Fruit fly (Drosophila melanogaster): Measurements from ENCODE around the gene RasGAP1.

The RasGAP1 gene

dm6 chr3L:9855784-9856426 lies 820 bp upstream of the RasGAP1 start (continued):
- no peak for TF ChIP-seq lov (optimal IDR thresholded peaks at IDR 0.05)
- TF ChIP-seq lov (GFP tag; IDR thresholded peaks at IDR 0.05): peak; percentile 98
- TF ChIP-seq E2f1 (GFP tag; IDR thresholded peaks at IDR 0.05): peak; percentile 95
- no peak for TF ChIP-seq Tbp (GFP tag; optimal IDR thresholded peaks at IDR 0.05)
- TF ChIP-seq NfI (GFP tag; optimal IDR thresholded peaks at IDR 0.05): peak; percentile 89
- TF ChIP-seq Adf1 (GFP tag; IDR thresholded peaks at IDR 0.05): peak; percentile 62
- peak; percentile 97 for TF ChIP-seq CG30403 (GFP tag; optimal IDR thresholded peaks at IDR 0.05)
- TF ChIP-seq GATAe (GFP tag; conservative IDR thresholded peaks at IDR 0.05): peak; percentile 78
- TF ChIP-seq Hr78 (GFP tag; optimal IDR thresholded peaks at IDR 0.05): peak in 1 of 2 experiments; percentile 93
- no peak for TF ChIP-seq pita (GFP tag; optimal IDR thresholded peaks at IDR 0.05)
- peak; percentile 78 for TF ChIP-seq CG7745 (tag; optimal IDR thresholded peaks at IDR 0.05)
- peak; percentile 93 for TF ChIP-seq CG3847 (GFP tag; IDR thresholded peaks at IDR 0.05)
- peak; percentile 97 for TF ChIP-seq CG7786 (GFP tag; optimal IDR thresholded peaks at IDR 0.05)
- peak; percentile 96 for TF ChIP-seq Xbp1 (GFP tag; optimal IDR thresholded peaks at IDR 0.05)
- TF ChIP-seq abd-A (tag; optimal IDR thresholded peaks at IDR 0.05): peak; percentile 58
- peak; percentile 88 for TF ChIP-seq Hmr (GFP tag; optimal IDR thresholded peaks at IDR 0.05)
- no peak for TF ChIP-seq pan (optimal IDR thresholded peaks at IDR 0.05)
- TF ChIP-seq pan (GFP tag; optimal IDR thresholded peaks at IDR 0.05 in 1 of 2, IDR thresholded peaks at IDR 0.05 in 1 of 2): peak in 1 of 2 experiments; percentile 96
- TF ChIP-seq Trl (optimal IDR thresholded peaks at IDR 0.05): no peak
- peak; percentile 98 for TF ChIP-seq Trl (GFP tag; optimal IDR thresholded peaks at IDR 0.05)
- TF ChIP-seq CG10431 (GFP tag; optimal IDR thresholded peaks at IDR 0.05): peak; percentile 90
- peak; percentile 96 for TF ChIP-seq CG18599 (GFP tag; optimal IDR thresholded peaks at IDR 0.05)
- peak; percentile 98 for TF ChIP-seq sim (GFP tag; IDR thresholded peaks at IDR 0.05)
- TF ChIP-seq CG18476 (GFP tag; optimal IDR thresholded peaks at IDR 0.05): peak; percentile 97
- TF ChIP-seq ab (GFP tag; optimal IDR thresholded peaks at IDR 0.05): peak; percentile 94
- peak; percentile 85 for TF ChIP-seq CG15073 (GFP tag; optimal IDR thresholded peaks at IDR 0.05)
- TF ChIP-seq MESR4 (GFP tag; optimal IDR thresholded peaks at IDR 0.05): peak; percentile 57
- peak; percentile 93 for TF ChIP-seq sqz (GFP tag; optimal IDR thresholded peaks at IDR 0.05)
- TF ChIP-seq Dp (GFP tag; optimal IDR thresholded peaks at IDR 0.05): no peak
- TF ChIP-seq CG8290 (GFP tag; optimal IDR thresholded peaks at IDR 0.05): peak; percentile 96
- TF ChIP-seq CG8290 (tag; optimal IDR thresholded peaks at IDR 0.05): peak; percentile 90 to 97
- peak; percentile 98 for TF ChIP-seq Max (GFP tag; optimal IDR thresholded peaks at IDR 0.05)
- TF ChIP-seq repo (GFP tag; optimal IDR thresholded peaks at IDR 0.05): peak; percentile 97
- TF ChIP-seq pho (GFP tag; optimal IDR thresholded peaks at IDR 0.05): peak; percentile 92
- TF ChIP-seq bsh (GFP tag; optimal IDR thresholded peaks at IDR 0.05): peak; percentile 78 to 98
- peak; percentile 45 for TF ChIP-seq pfk (GFP tag; optimal IDR thresholded peaks at IDR 0.05)
- peak; percentile 97 for TF ChIP-seq Chrac-16 (GFP tag; optimal IDR thresholded peaks at IDR 0.05)
- peak; percentile 97 for TF ChIP-seq CG9609 (GFP tag; optimal IDR thresholded peaks at IDR 0.05)
- TF ChIP-seq CG12769 (tag; optimal IDR thresholded peaks at IDR 0.05): peak; percentile 94
- peak; percentile 97 for TF ChIP-seq CG12236 (GFP tag; optimal IDR thresholded peaks at IDR 0.05)
- TF ChIP-seq Gsc (GFP tag; IDR thresholded peaks at IDR 0.05): peak; percentile 96
- peak; percentile 69 for TF ChIP-seq CG31441 (GFP tag; IDR thresholded peaks at IDR 0.05)
- TF ChIP-seq jigr1 (GFP tag; IDR thresholded peaks at IDR 0.05): peak; percentile 94
- TF ChIP-seq NC2α (GFP tag; optimal IDR thresholded peaks at IDR 0.05): peak; percentile 95
- peak; percentile 90 for TF ChIP-seq cwo (GFP tag; optimal IDR thresholded peaks at IDR 0.05)
- peak; percentile 97 for TF ChIP-seq CG32767 (GFP tag; IDR thresholded peaks at IDR 0.05)
- TF ChIP-seq Sry-δ (GFP tag; optimal IDR thresholded peaks at IDR 0.05): peak; percentile 74
- TF ChIP-seq Hey (tag; optimal IDR thresholded peaks at IDR 0.05): peak; percentile 74
- TF ChIP-seq exex (tag; optimal IDR thresholded peaks at IDR 0.05): peak; percentile 47
- TF ChIP-seq gce (GFP tag; IDR thresholded peaks at IDR 0.05): peak; percentile 99
- no peak for TF ChIP-seq CG7963 (GFP tag; IDR thresholded peaks at IDR 0.05; ENCODE audit: partially characterized antibody)

Data from whole organism, embryonic.